Worm (Caenorhabditis elegans) whole organism, L4/young adult: ENCODE data around the gene K08H2.4.
A peak's percentile ranks its signal among the peaks of the same experiment; 100 is the strongest.

Source experiments
- W03F9.2 ChIP-seq: fragments of 150-350 bp; optimal IDR thresholded peaks from 2 replicates; lab custom pipeline; 2014; ENCODE audit warnings: missing biosample characterization, missing genetic modification characterization
- dao-5 ChIP-seq: sonication (generic microtip); optimal IDR thresholded peaks from 2 replicates; lab custom pipeline; 2016; ENCODE audit warnings: missing genotype, missing genetic modification characterization, moderate library complexity, missing compliant biosample characterization
- him-1 ChIP-seq: sonication (generic microtip); optimal IDR thresholded peaks from 2 replicates; lab custom pipeline; 2016; ENCODE audit warnings: missing genotype, missing genetic modification reagents, missing genetic modification characterization, missing compliant biosample characterization

Gene K08H2.4

ce11 chrX:13238197-13238596 lies at the start of gene K08H2.4:
Gene K08H2.4, plus strand, starts transcription at chrX:13238497.
- no peak for TF ChIP-seq him-1 (tag; lab: Kevin White, UChicago)

- TF ChIP-seq W03F9.2 (tag; lab: Kevin White, UChicago) = no peak
- no peak for TF ChIP-seq him-1 (tag; lab: Kevin White, UChicago)
- TF ChIP-seq dao-5 (tag; lab: Kevin White, UChicago) = no peak
Observed at ce11 chrX:13189861-13190260, 48.4 kb upstream of the K08H2.4 start, which contains the start of gene cwp-5. Gene cwp-5, minus strand, starts transcription at chrX:13189961.

DNA sequence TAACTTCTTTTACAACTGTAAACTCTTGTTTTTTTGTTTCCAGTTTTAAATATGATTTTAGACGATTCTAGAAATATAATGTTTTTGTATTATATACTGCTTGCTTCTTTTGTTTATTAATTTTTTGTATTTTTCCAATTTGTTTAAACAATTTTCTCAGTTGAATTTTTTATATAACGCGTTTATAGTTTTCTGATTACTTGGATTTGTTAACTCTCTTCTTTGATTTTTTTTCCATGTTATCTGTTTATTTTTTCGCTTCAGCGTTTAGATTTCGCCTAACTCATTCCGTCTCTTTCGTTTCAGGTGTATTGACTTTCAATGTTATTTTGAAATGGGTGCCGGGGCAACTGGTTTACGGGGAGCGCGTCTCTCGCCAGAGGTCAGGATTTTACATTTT lies 47.4 kb upstream of the K08H2.4 start, which contains the start of gene gpa-6:
gpa-6 (plus strand) TSS at position 301 of the 400 bp plus-strand sequence.
- TF ChIP-seq W03F9.2 (tag; lab: Kevin White, UChicago) = no peak
- no peak for TF ChIP-seq him-1 (tag; lab: Kevin White, UChicago)
- no peak for TF ChIP-seq dao-5 (tag; lab: Kevin White, UChicago)

DNA sequence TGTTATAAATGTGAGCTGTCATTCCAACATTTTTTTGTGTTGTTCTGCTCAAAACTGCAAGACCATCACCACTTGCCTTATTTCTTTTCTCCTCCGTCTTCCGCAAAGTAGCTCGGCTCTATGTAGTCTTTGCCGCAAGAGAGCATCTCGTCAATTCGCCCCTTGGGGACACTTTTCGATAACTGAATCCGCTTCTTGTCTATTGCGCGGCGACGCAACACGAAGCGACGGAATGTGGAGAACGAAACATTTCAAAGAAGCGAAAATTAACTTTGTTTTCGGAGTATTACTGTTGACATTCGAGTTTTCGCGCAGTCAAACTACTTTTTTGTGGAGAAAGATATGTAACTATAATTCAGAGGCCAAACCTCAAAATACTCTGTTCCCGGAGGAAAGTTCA lies 40.2 kb upstream of the K08H2.4 start:
- TF ChIP-seq W03F9.2 (tag; lab: Kevin White, UChicago) = no peak
- TF ChIP-seq dao-5 (tag; lab: Kevin White, UChicago) = no peak
- TF ChIP-seq him-1 (tag; lab: Kevin White, UChicago) = no peak

DNA sequence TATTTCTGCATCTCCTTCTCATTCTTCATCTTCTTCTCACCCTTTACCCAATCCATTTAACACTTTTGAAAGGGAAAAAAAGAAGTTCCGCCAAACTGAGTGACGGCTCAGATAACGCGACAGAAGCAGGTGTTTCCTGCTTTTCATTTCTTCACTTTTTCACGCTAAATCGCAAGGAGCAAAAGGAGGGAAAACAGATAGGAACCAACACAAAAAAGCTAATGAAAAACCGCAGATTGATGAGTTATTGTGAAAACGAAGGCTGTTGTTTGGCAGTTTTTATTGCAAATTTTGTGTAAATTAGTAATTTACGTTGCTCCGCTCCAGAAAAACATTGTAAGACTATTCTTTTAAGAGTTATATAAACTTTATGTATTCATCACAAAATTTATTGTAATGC lies 38.0 kb upstream of the K08H2.4 start:
- TF ChIP-seq W03F9.2 (tag; lab: Kevin White, UChicago) (no peak), dao-5 (tag; lab: Kevin White, UChicago) (no peak), him-1 (tag; lab: Kevin White, UChicago) (no peak)

- TF ChIP-seq dao-5 (tag; lab: Kevin White, UChicago) (no peak), him-1 (tag; lab: Kevin White, UChicago) (no peak)
Observed at ce11 chrX:13201401-13201800, 36.9 kb upstream of the K08H2.4 start, which contains the start of gene unc-9. Gene unc-9, plus strand, starts transcription at chrX:13201770.

- no peak for TF ChIP-seq dao-5 (tag; lab: Kevin White, UChicago)
- TF ChIP-seq him-1 (tag; lab: Kevin White, UChicago) = no peak
- no peak for TF ChIP-seq W03F9.2 (tag; lab: Kevin White, UChicago)
Observed at ce11 chrX:13202312-13202711, 36.0 kb upstream of the K08H2.4 start.

ce11 chrX:13206011-13206410 lies 32.3 kb upstream of the K08H2.4 start:
- no peak for TF ChIP-seq him-1 (tag; lab: Kevin White, UChicago)
- TF ChIP-seq W03F9.2 (tag; lab: Kevin White, UChicago) = no peak
- no peak for TF ChIP-seq dao-5 (tag; lab: Kevin White, UChicago)

DNA sequence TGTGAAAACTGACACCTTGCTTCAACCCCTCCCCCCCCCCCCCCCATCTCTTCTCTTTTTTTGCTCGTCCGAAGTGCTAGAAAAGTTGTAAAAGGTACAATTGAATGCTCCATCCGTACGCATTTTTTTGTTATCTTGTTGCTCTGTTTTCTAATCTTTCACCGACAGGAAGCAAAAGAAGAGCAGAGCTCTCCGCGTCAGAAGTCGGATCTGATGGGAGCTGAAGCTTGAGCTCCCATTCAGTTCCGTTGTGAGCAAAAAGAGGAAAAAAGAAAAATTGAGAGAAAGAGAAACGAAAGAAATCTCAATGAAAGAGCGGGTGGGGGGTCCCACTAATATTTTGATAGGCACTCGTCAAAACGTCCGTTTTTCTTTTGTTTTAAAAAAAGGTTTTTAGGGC lies 31.4 kb upstream of the K08H2.4 start:
- TF ChIP-seq dao-5 (tag; lab: Kevin White, UChicago) = no peak
- TF ChIP-seq him-1 (tag; lab: Kevin White, UChicago) = no peak
- no peak for TF ChIP-seq W03F9.2 (tag; lab: Kevin White, UChicago)

ce11 chrX:13209026-13209425 lies 29.3 kb upstream of the K08H2.4 start:
- TF ChIP-seq W03F9.2 (tag; lab: Kevin White, UChicago) (no peak), him-1 (tag; lab: Kevin White, UChicago) (no peak), dao-5 (tag; lab: Kevin White, UChicago) (no peak)

- no peak for TF ChIP-seq W03F9.2 (tag; lab: Kevin White, UChicago)
- TF ChIP-seq dao-5 (tag; lab: Kevin White, UChicago) = no peak
- peak; percentile 83 for TF ChIP-seq him-1 (tag; lab: Kevin White, UChicago)
Observed at ce11 chrX:13210478-13210877, 27.8 kb upstream of the K08H2.4 start.

- TF ChIP-seq dao-5 (tag; lab: Kevin White, UChicago) (no peak), W03F9.2 (tag; lab: Kevin White, UChicago) (no peak), him-1 (tag; lab: Kevin White, UChicago) (no peak)
Observed at ce11 chrX:13212528-13212927, 25.8 kb upstream of the K08H2.4 start.

ce11 chrX:13216802-13217201 lies 21.5 kb upstream of the K08H2.4 start, which contains the start of gene R12H7.4:
Gene R12H7.4, plus strand, starts transcription at chrX:13217102.
- TF ChIP-seq W03F9.2 (tag; lab: Kevin White, UChicago) (no peak), him-1 (tag; lab: Kevin White, UChicago) (no peak), dao-5 (tag; lab: Kevin White, UChicago) (no peak)

ce11 chrX:13217940-13218339 lies 20.4 kb upstream of the K08H2.4 start:
- no peak for TF ChIP-seq W03F9.2 (tag; lab: Kevin White, UChicago)
- no peak for TF ChIP-seq dao-5 (tag; lab: Kevin White, UChicago)
- no peak for TF ChIP-seq him-1 (tag; lab: Kevin White, UChicago)
